Fruit fly (Drosophila melanogaster) whole organism, wandering third instar larva: ENCODE measurements around the gene sif.

ENCODE experiments used
- Abd-B ChIP-seq: fragments of >200 bp; optimal IDR thresholded peaks from 2 replicates; lab custom pipeline; 2017; ENCODE audit warnings: missing biosample characterization, missing genetic modification characterization
- CG32264 ChIP-seq: fragments of 200-800 bp; sonication (Bioruptor generic); optimal IDR thresholded peaks from 2 replicates; lab custom pipeline; 2016; ENCODE audit warnings: missing biosample characterization, missing genetic modification characterization
- CG9705 ChIP-seq: fragments of 200-800 bp; sonication (Bioruptor generic); optimal IDR thresholded peaks from 2 replicates; lab custom pipeline; 2018; ENCODE audit warnings: missing biosample characterization, mild to moderate bottlenecking, missing genetic modification characterization
- CrebA ChIP-seq: fragments of 200-800 bp; sonication (Bioruptor generic); optimal IDR thresholded peaks from 2 replicates; lab custom pipeline; 2016; ENCODE audit warnings: missing biosample characterization, mild to moderate bottlenecking, missing genetic modification characterization, borderline replicate concordance
- Dfd ChIP-seq: fragments of >200 bp; optimal IDR thresholded peaks from 2 replicates; lab custom pipeline; 2017; ENCODE audit warnings: missing biosample characterization, missing genetic modification characterization
- Dif ChIP-seq: fragments of 200-275, 200-300 bp; sonication (Bioruptor generic); optimal IDR thresholded peaks from 2 replicates; lab custom pipeline; 2018; ENCODE audit warnings: missing biosample characterization, missing genetic modification characterization; ENCODE audit not compliant: partially characterized antibody
- GATAd ChIP-seq: sonication (Bioruptor generic); optimal IDR thresholded peaks from 2 replicates; lab custom pipeline; 2016; ENCODE audit warnings: missing biosample characterization, missing genetic modification characterization
- Hnf4 ChIP-seq: fragments of 200-800 bp; sonication (Bioruptor generic); optimal IDR thresholded peaks from 2 replicates; lab custom pipeline; 2016; ENCODE audit warnings: missing biosample characterization, mild to moderate bottlenecking, missing genetic modification characterization
- Hr83 ChIP-seq: fragments of 200-300 bp; sonication (Bioruptor generic); optimal IDR thresholded peaks from 2 replicates; lab custom pipeline; 2016; ENCODE audit warnings: missing biosample characterization, mild to moderate bottlenecking, missing genetic modification characterization, moderate library complexity; ENCODE audit not compliant: poor library complexity, severe bottlenecking
- Jra ChIP-seq: sonication (Bioruptor generic); optimal IDR thresholded peaks from 2 replicates; lab custom pipeline; 2016; ENCODE audit warnings: missing biosample characterization, missing genetic modification characterization
- Mio ChIP-seq: sonication (Bioruptor generic); optimal IDR thresholded peaks from 2 replicates; lab custom pipeline; 2016; ENCODE audit warnings: missing biosample characterization, missing genetic modification characterization
- N ChIP-seq: fragments of >200 bp; optimal IDR thresholded peaks from 2 replicates; lab custom pipeline; 2018; ENCODE audit warnings: missing biosample characterization, missing external identifiers, missing genetic modification characterization
- OdsH ChIP-seq: fragments of 200-800 bp; sonication (Bioruptor generic); optimal IDR thresholded peaks from 2 replicates; lab custom pipeline; 2016; ENCODE audit warnings: missing biosample characterization, mild to moderate bottlenecking, missing genetic modification characterization
- Rel ChIP-seq, 2 experiments: fragments of 200-800 bp; sonication (Bioruptor generic) in 1 of 2; optimal IDR thresholded peaks; 2 replicates in 1 of 2; 3 replicates in 1 of 2; lab custom pipeline; 2016 to 2019; ENCODE audit warnings: mild to moderate bottlenecking in 2 of 2, missing biosample characterization in 2 of 2, missing genetic modification characterization in 2 of 2, moderate library complexity in 1 of 2
- Sp1 ChIP-seq: fragments of 200-800 bp; sonication (Bioruptor generic); optimal IDR thresholded peaks from 3 replicates; lab custom pipeline; 2019; ENCODE audit warnings: missing biosample characterization, mild to moderate bottlenecking, missing genetic modification characterization, moderate library complexity
- Vsx2 ChIP-seq: fragments of 200-300, 225-300 bp; sonication (Bioruptor generic); optimal IDR thresholded peaks from 2 replicates; lab custom pipeline; 2018; ENCODE audit warnings: missing biosample characterization, missing genetic modification characterization; ENCODE audit not compliant: partially characterized antibody
- br ChIP-seq: fragments of 200-800 bp; sonication (Bioruptor generic); optimal IDR thresholded peaks from 2 replicates; lab custom pipeline; 2016; ENCODE audit warnings: missing biosample characterization, missing genetic modification characterization
- brk ChIP-seq: fragments of 200-800 bp; sonication (Bioruptor generic); optimal IDR thresholded peaks from 2 replicates; lab custom pipeline; 2016; ENCODE audit warnings: missing biosample characterization, mild to moderate bottlenecking, missing genetic modification characterization
- dl ChIP-seq, 2 experiments: fragments of 175-275, 200-275 bp in 1 of 2; fragments of 200-275 bp in 1 of 2; sonication (Bioruptor generic); optimal IDR thresholded peaks; lab custom pipeline; 2018; ENCODE audit warnings: mild to moderate bottlenecking in 2 of 2, missing biosample characterization in 2 of 2, missing genetic modification characterization in 2 of 2, moderate library complexity in 2 of 2; ENCODE audit not compliant: partially characterized antibody in 2 of 2, insufficient read depth in 1 of 2
- dmrt93B ChIP-seq: fragments of 200-800 bp; sonication (Bioruptor generic); optimal IDR thresholded peaks from 2 replicates; lab custom pipeline; 2018; ENCODE audit warnings: missing biosample characterization, mild to moderate bottlenecking, missing genetic modification characterization
- ey ChIP-seq: fragments of 200-800 bp; sonication (Bioruptor generic); optimal IDR thresholded peaks from 2 replicates; lab custom pipeline; 2016; ENCODE audit warnings: missing biosample characterization, missing genetic modification characterization
- foxo ChIP-seq, 2 experiments: fragments of 200-800 bp; sonication (Bioruptor generic); optimal IDR thresholded peaks; 2 replicates in 1 of 2; 3 replicates in 1 of 2; lab custom pipeline; 2016 to 2017; ENCODE audit warnings: missing biosample characterization in 2 of 2, missing genetic modification characterization in 2 of 2
- h ChIP-seq: fragments of 200-800 bp; sonication (Bioruptor generic); optimal IDR thresholded peaks from 3 replicates; lab custom pipeline; 2016; ENCODE audit warnings: missing biosample characterization, mild to moderate bottlenecking, missing genetic modification characterization
- jim ChIP-seq: fragments of 175-275, 200-325 bp; sonication (Bioruptor generic); optimal IDR thresholded peaks from 2 replicates; lab custom pipeline; 2016; ENCODE audit warnings: missing biosample characterization, mild to moderate bottlenecking, missing genetic modification characterization
- lola ChIP-seq: fragments of >200 bp; optimal IDR thresholded peaks from 2 replicates; lab custom pipeline; 2017; ENCODE audit warnings: missing biosample characterization, missing genetic modification characterization
- psq ChIP-seq: fragments of 200-800 bp; sonication (Bioruptor generic); optimal IDR thresholded peaks from 3 replicates; lab custom pipeline; 2017; ENCODE audit warnings: missing biosample characterization, mild to moderate bottlenecking, missing genetic modification characterization, moderate library complexity
- rgr ChIP-seq: fragments of 200-800 bp; sonication (Bioruptor generic); optimal IDR thresholded peaks from 3 replicates; lab custom pipeline; 2016; ENCODE audit warnings: missing biosample characterization, mild to moderate bottlenecking, missing genetic modification characterization
- sage ChIP-seq: fragments of 200-800 bp; sonication (Bioruptor generic); optimal IDR thresholded peaks from 2 replicates; lab custom pipeline; 2016; ENCODE audit warnings: missing biosample characterization, mild to moderate bottlenecking, missing genetic modification characterization
- sv ChIP-seq: fragments of 200-800 bp; sonication (Bioruptor generic); optimal IDR thresholded peaks from 3 replicates; lab custom pipeline; 2016; ENCODE audit warnings: missing biosample characterization, missing genetic modification characterization
- tai ChIP-seq: sonication (Bioruptor generic); optimal IDR thresholded peaks from 2 replicates; lab custom pipeline; 2016; ENCODE audit warnings: missing biosample characterization, missing genetic modification characterization
- usp ChIP-seq: fragments of >200 bp; optimal IDR thresholded peaks from 2 replicates; lab custom pipeline; 2017; ENCODE audit warnings: missing biosample characterization, missing genetic modification characterization
- woc ChIP-seq: sonication (Bioruptor generic); optimal IDR thresholded peaks from 2 replicates; lab custom pipeline; 2016; ENCODE audit warnings: missing biosample characterization, mild to moderate bottlenecking, missing genetic modification characterization

Gene sif

DNA sequence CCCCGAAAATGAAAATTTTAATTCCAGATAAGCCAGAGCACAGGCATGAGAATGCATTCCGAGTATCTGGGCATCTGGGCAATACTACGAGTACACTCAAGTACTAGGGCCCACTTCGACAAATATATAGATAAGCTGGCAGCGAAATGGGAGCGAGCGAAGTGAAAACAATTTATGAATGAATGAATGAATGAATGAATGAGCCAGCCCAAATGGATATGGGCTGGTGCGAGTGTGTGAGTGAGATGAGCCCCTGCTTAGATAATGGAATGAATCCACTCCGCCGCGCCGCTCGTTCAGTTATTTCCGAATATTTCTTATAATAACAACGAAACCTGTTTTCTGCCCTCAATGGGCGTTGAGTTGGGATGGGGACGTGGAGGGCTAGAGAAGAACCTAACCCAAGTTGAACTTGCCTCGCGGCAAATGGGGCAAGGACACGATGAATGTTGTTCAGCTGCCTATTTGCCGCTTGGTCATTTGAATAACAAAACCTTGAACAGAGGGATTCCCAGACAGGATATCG lies 1.9 kb upstream of the sif start:
- TF ChIP-seq Vsx2 (GFP tag; lab: Kevin White, UChicago) (no peak), CG32264 (GFP tag; lab: Kevin White, UChicago) (no peak), OdsH (GFP tag; lab: Kevin White, UChicago) (no peak), CG9705 (GFP tag; lab: Kevin White, UChicago) (no peak), N (no peak), jim (GFP tag; lab: Kevin White, UChicago) (no peak), Sp1 (GFP tag; lab: Kevin White, UChicago) (no peak)

- TF ChIP-seq Dfd (GFP tag; lab: Kevin White, UChicago) (peak; percentile 15), dl (GFP tag; optimal IDR thresholded peaks at IDR 0.05; lab: Kevin White, UChicago; ENCODE audit: insufficient read depth in 1 of 2, partially characterized antibody in 2 of 2) (no peak)
Measured at dm6 chr3L:5658368-5658767, 655 bp downstream of the sif start.

DNA sequence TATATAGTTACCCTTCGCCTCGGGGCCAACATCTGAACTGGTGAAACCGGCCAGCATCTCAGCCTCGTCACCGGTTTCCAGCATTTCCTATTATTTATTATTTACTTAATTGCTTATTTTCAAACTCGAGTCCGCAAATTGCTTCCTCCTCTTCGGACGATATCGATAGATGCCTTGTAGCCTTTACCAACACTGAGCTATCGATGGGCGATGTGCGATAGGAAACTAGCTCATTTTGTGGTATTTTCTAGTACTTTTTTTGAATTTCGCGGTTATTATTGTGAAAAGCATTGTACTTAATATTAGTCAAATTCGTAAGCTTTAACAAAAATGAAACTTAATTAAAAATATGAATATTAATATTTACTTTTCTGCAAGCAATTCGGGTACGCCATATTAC lies 4.4 kb downstream of the sif start, which contains the start of gene Sse:
Sse (minus strand) TSS at position 177 of the 400 bp plus-strand sequence.
- TF ChIP-seq Jra (GFP tag; lab: Kevin White, UChicago) (no peak), CG9705 (GFP tag; lab: Kevin White, UChicago) (no peak), tai (GFP tag; lab: Kevin White, UChicago) (no peak), br (no peak), Abd-B (GFP tag; lab: Kevin White, UChicago) (no peak), usp (GFP tag; lab: Kevin White, UChicago) (no peak), Hr83 (GFP tag; lab: Kevin White, UChicago) (no peak), GATAd (GFP tag; lab: Kevin White, UChicago) (no peak), Dif (GFP tag; lab: Kevin White, UChicago) (no peak), rgr (GFP tag; lab: Kevin White, UChicago) (no peak), psq (GFP tag; lab: Kevin White, UChicago) (no peak), woc (GFP tag; lab: Kevin White, UChicago) (no peak), CG32264 (GFP tag; lab: Kevin White, UChicago) (no peak), sv (GFP tag; lab: Kevin White, UChicago) (no peak), CrebA (GFP tag; lab: Kevin White, UChicago) (no peak), h (GFP tag; lab: Kevin White, UChicago) (no peak)
- TF ChIP-seq, all 38 proteins: peak for 0

DNA sequence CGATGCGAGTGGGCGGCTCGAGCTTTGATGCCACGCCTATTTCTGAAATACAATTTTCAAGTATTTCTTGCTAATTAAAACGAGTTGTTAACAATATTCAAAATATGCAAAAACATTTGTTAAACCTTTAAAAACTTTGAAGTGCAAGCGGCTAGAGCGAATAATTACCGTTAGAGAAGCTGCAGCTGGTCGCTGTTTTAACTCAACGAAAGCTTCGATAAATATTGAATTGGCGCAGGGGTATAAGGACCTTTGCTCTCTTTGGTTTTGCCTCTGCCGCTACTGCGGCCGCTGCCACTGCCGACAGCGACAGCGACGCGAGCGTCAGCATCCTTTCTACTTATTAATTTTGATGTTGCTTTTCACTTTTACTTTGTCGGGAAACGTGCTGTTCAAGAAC lies 5.5 kb downstream of the sif start:
- TF ChIP-seq dmrt93B (GFP tag; lab: Kevin White, UChicago): no peak
- TF ChIP-seq usp (GFP tag; lab: Kevin White, UChicago): no peak
- TF ChIP-seq Mio (GFP tag; lab: Kevin White, UChicago): no peak
- no peak for TF ChIP-seq CrebA (GFP tag; lab: Kevin White, UChicago)
- no peak for TF ChIP-seq N
- no peak for TF ChIP-seq h (GFP tag; lab: Kevin White, UChicago)
- no peak for TF ChIP-seq rgr (GFP tag; lab: Kevin White, UChicago)
- no peak for TF ChIP-seq brk
- TF ChIP-seq Rel (GFP tag; optimal IDR thresholded peaks at IDR 0.05; lab: Kevin White, UChicago): no peak
- TF ChIP-seq Rel (tag; optimal IDR thresholded peaks at IDR 0.05; lab: Kevin White, UChicago): no peak
- TF ChIP-seq Dif (GFP tag; lab: Kevin White, UChicago): no peak
- no peak for TF ChIP-seq Hnf4 (GFP tag; lab: Kevin White, UChicago)
- no peak for TF ChIP-seq GATAd (GFP tag; lab: Kevin White, UChicago)
- no peak for TF ChIP-seq Abd-B (GFP tag; lab: Kevin White, UChicago)
- no peak for TF ChIP-seq lola (GFP tag; lab: Kevin White, UChicago)
- no peak for TF ChIP-seq sage (GFP tag; lab: Kevin White, UChicago)
- TF ChIP-seq ey (GFP tag; lab: Kevin White, UChicago): no peak
- TF ChIP-seq OdsH (GFP tag; lab: Kevin White, UChicago): no peak
- no peak for TF ChIP-seq CG9705 (GFP tag; lab: Kevin White, UChicago)
- no peak for TF ChIP-seq woc (GFP tag; lab: Kevin White, UChicago)
- no peak for TF ChIP-seq foxo (GFP tag; optimal IDR thresholded peaks at IDR 0.05; lab: Kevin White, UChicago)
